Fruit fly (Drosophila melanogaster) whole organism, embryonic: ENCODE measurements around the gene eIF1.

ENCODE experiments used
- BEAF-32 ChIP-seq: fragments of 200-800 bp; sonication (Bioruptor generic); optimal IDR thresholded peaks from 3 replicates; lab custom pipeline; 2017; ENCODE audit warnings: missing biosample characterization, missing genetic modification characterization, mild to moderate bottlenecking, moderate library complexity, missing genetic modification reagents
- CG11085 ChIP-seq: fragments of 200-800 bp; sonication (Bioruptor generic); IDR thresholded peaks from 2 replicates; pipeline ENCODE4 v1.3.6; 2022; ENCODE audit warnings: missing biosample characterization, missing genetic modification characterization
- CG11093 ChIP-seq: fragments of 200-800 bp; sonication (Bioruptor generic); IDR thresholded peaks from 3 replicates; pipeline ENCODE4 v1.3.6; 2022; ENCODE audit warnings: missing biosample characterization, missing genetic modification characterization
- CG11723 ChIP-seq: fragments of 200-800 bp; sonication (Bioruptor generic); optimal IDR thresholded peaks from 2 replicates; lab custom pipeline; 2017; ENCODE audit warnings: missing biosample characterization, mild to moderate bottlenecking, missing genetic modification characterization
- CG12659 ChIP-seq: fragments of 200-800 bp; sonication (Bioruptor generic); optimal IDR thresholded peaks from 3 replicates; lab custom pipeline; 2017; ENCODE audit warnings: mild to moderate bottlenecking, missing biosample characterization, missing genetic modification reagents, missing genetic modification characterization
- CG17829 ChIP-seq: fragments of 200-800 bp; optimal IDR thresholded peaks from 2 replicates; lab custom pipeline; 2019; ENCODE audit warnings: missing biosample characterization, mild to moderate bottlenecking, missing genetic modification characterization, moderate library complexity
- CG18262 ChIP-seq: fragments of 200-800 bp; optimal IDR thresholded peaks from 3 replicates; lab custom pipeline; 2019; ENCODE audit warnings: missing biosample characterization, mild to moderate bottlenecking, missing genetic modification characterization, moderate library complexity
- CG3065 ChIP-seq: fragments of 200-800 bp; sonication (Bioruptor generic); optimal IDR thresholded peaks from 2 replicates; lab custom pipeline; 2016; ENCODE audit warnings: missing biosample characterization, missing genetic modification characterization
- CG3726 ChIP-seq: fragments of 200-800 bp; sonication (Bioruptor generic); IDR thresholded peaks from 3 replicates; pipeline ENCODE4, ENCODE4 v1.3.6; 2022; ENCODE audit warnings: missing biosample characterization, missing genetic modification characterization
- CG42726 ChIP-seq: fragments of 200-800 bp; sonication (Bioruptor generic); IDR thresholded peaks from 2 replicates; pipeline ENCODE4 v1.3.6; 2022; ENCODE audit warnings: missing biosample characterization, missing genetic modification characterization; ENCODE audit not compliant: partially characterized antibody
- CG4328 ChIP-seq: fragments of 200-800 bp; sonication (Bioruptor generic); optimal IDR thresholded peaks from 3 replicates; lab custom pipeline; 2017; ENCODE audit warnings: missing biosample characterization, missing genetic modification reagents, missing genetic modification characterization
- CG43689 ChIP-seq: fragments of 200-800 bp; sonication (Bioruptor generic); IDR thresholded peaks from 2 replicates; pipeline ENCODE4 v1.3.6; 2022; ENCODE audit warnings: missing biosample characterization, missing genetic modification characterization
- CG4424 ChIP-seq: fragments of 200-800 bp; sonication (Bioruptor generic); optimal IDR thresholded peaks from 3 replicates; lab custom pipeline; 2016; ENCODE audit warnings: missing biosample characterization, missing genetic modification characterization
- CG6272 ChIP-seq: fragments of 200-800 bp; sonication (Bioruptor generic); IDR thresholded peaks from 2 replicates; pipeline ENCODE4 v1.3.6; 2022; ENCODE audit warnings: missing biosample characterization, missing genetic modification characterization
- CG6791 ChIP-seq: fragments of 200-800 bp; sonication (Bioruptor generic); IDR thresholded peaks from 3 replicates; pipeline ENCODE4 v1.3.6; 2022; ENCODE audit warnings: missing biosample characterization, missing genetic modification characterization; ENCODE audit not compliant: partially characterized antibody
- CG7745 ChIP-seq: fragments of 200-800 bp; sonication (Bioruptor generic); optimal IDR thresholded peaks from 2 replicates; lab custom pipeline; 2018; ENCODE audit warnings: missing biosample characterization, mild to moderate bottlenecking, missing genetic modification characterization, moderate library complexity
- CG8359 ChIP-seq: fragments of 200-800 bp; sonication (Bioruptor generic); optimal IDR thresholded peaks from 2 replicates; lab custom pipeline; 2017; ENCODE audit warnings: missing biosample characterization, mild to moderate bottlenecking, missing genetic modification characterization, borderline replicate concordance
- CG9727 ChIP-seq: fragments of 200-800 bp; sonication (Bioruptor generic); optimal IDR thresholded peaks from 3 replicates; lab custom pipeline; 2017; ENCODE audit warnings: missing biosample characterization, mild to moderate bottlenecking, missing genetic modification characterization
- CG9932 ChIP-seq: fragments of 200-800 bp; sonication (Bioruptor generic); IDR thresholded peaks from 2 replicates; pipeline ENCODE4 v1.3.6; 2022; ENCODE audit warnings: missing biosample characterization, missing genetic modification characterization
- Ets65A ChIP-seq: fragments of 200-800 bp; sonication (Bioruptor generic); peaks from one replicate; lab custom pipeline; 2016; ENCODE audit warnings: missing biosample characterization, missing genetic modification characterization
- Fer2 ChIP-seq: fragments of 200-800 bp; sonication (Bioruptor generic); optimal IDR thresholded peaks from 2 replicates; lab custom pipeline; 2018; ENCODE audit warnings: missing biosample characterization, mild to moderate bottlenecking, missing genetic modification characterization, moderate library complexity
- HmgZ ChIP-seq: fragments of 200-800 bp; sonication (Bioruptor generic); optimal IDR thresholded peaks from 2 replicates; lab custom pipeline; 2018; ENCODE audit warnings: missing biosample characterization, mild to moderate bottlenecking, missing genetic modification characterization
- MTF-1 ChIP-seq: fragments of 200-800 bp; sonication (Bioruptor generic); optimal IDR thresholded peaks from 2 replicates; lab custom pipeline; 2018; ENCODE audit warnings: missing biosample characterization, mild to moderate bottlenecking, missing genetic modification characterization, borderline replicate concordance
- Max ChIP-seq: fragments of 200-800 bp; sonication (Bioruptor generic); optimal IDR thresholded peaks from 2 replicates; lab custom pipeline; 2016; ENCODE audit warnings: missing biosample characterization, mild to moderate bottlenecking, missing genetic modification characterization
- Neu2 ChIP-seq: fragments of 200-800 bp; sonication (Bioruptor generic); optimal IDR thresholded peaks from 3 replicates; lab custom pipeline; 2016; ENCODE audit warnings: missing biosample characterization, missing genetic modification characterization, borderline replicate concordance
- Tbp ChIP-seq: fragments of >200 bp; optimal IDR thresholded peaks from 2 replicates; lab custom pipeline; 2018; ENCODE audit warnings: missing biosample characterization, missing genetic modification characterization
- Vsx1 ChIP-seq: fragments of 200-800 bp; sonication (Bioruptor generic); optimal IDR thresholded peaks from 2 replicates; lab custom pipeline; 2017; ENCODE audit warnings: missing biosample characterization, mild to moderate bottlenecking, missing genetic modification characterization, missing genetic modification reagents
- Xbp1 ChIP-seq: fragments of 200-800 bp; sonication (Bioruptor generic); optimal IDR thresholded peaks from 3 replicates; lab custom pipeline; 2016; ENCODE audit warnings: missing biosample characterization, mild to moderate bottlenecking, missing genetic modification characterization
- caup ChIP-seq: fragments of 200-800 bp; sonication (Bioruptor generic); optimal IDR thresholded peaks from 3 replicates; lab custom pipeline; 2017; ENCODE audit warnings: missing biosample characterization, mild to moderate bottlenecking, missing genetic modification characterization, moderate library complexity; ENCODE audit not compliant: severe bottlenecking
- chinmo ChIP-seq: fragments of 200-800 bp; sonication (Bioruptor generic); IDR thresholded peaks from 4 replicates; pipeline ENCODE4 v1.3.6; 2022; ENCODE audit warnings: missing biosample characterization, missing genetic modification characterization; ENCODE audit not compliant: partially characterized antibody
- croc ChIP-seq: fragments of 200-800 bp; sonication (Bioruptor generic); conservative IDR thresholded peaks from 3 replicates; pipeline ENCODE4 v1.3.6; 2022; ENCODE audit warnings: missing biosample characterization, missing genetic modification characterization
- crol ChIP-seq: fragments of 200-800 bp; sonication (Bioruptor generic); IDR thresholded peaks from 2 replicates; pipeline ENCODE4 v1.3.6; 2022; ENCODE audit warnings: missing biosample characterization, missing genetic modification characterization
- emc ChIP-seq: fragments of 200-800 bp; sonication (Bioruptor generic); optimal IDR thresholded peaks from 2 replicates; lab custom pipeline; 2016; ENCODE audit warnings: missing biosample characterization, missing genetic modification characterization
- fd102C ChIP-seq: fragments of 200-800 bp; sonication (Bioruptor generic); optimal IDR thresholded peaks from 2 replicates; lab custom pipeline; 2018; ENCODE audit warnings: missing biosample characterization, mild to moderate bottlenecking, missing genetic modification characterization, moderate library complexity
- fru ChIP-seq: fragments of >200 bp; optimal IDR thresholded peaks from 2 replicates; lab custom pipeline; 2017
- ftz-f1 ChIP-seq: fragments of 200-800 bp; sonication (Bioruptor generic); optimal IDR thresholded peaks from 2 replicates; lab custom pipeline; 2016; ENCODE audit warnings: missing biosample characterization, missing genetic modification characterization
- gcm2 ChIP-seq: fragments of 200-800 bp; sonication (Bioruptor generic); optimal IDR thresholded peaks from 2 replicates; lab custom pipeline; 2016; ENCODE audit warnings: missing biosample characterization, missing genetic modification characterization
- gro ChIP-seq: fragments of 200-800 bp; sonication (Bioruptor generic); optimal IDR thresholded peaks from 2 replicates; lab custom pipeline; 2016; ENCODE audit warnings: missing biosample characterization, missing genetic modification characterization
- ind ChIP-seq: fragments of 200-800 bp; sonication (Bioruptor generic); optimal IDR thresholded peaks from 3 replicates; lab custom pipeline; 2016; ENCODE audit warnings: missing biosample characterization, missing genetic modification characterization
- jumu ChIP-seq: fragments of 200-800 bp; sonication (Bioruptor generic); optimal IDR thresholded peaks from 3 replicates; lab custom pipeline; 2016; ENCODE audit warnings: missing biosample characterization, missing genetic modification characterization
- lab ChIP-seq: fragments of 200-800 bp; sonication (Bioruptor generic); optimal IDR thresholded peaks from 3 replicates; lab custom pipeline; 2017; ENCODE audit warnings: missing biosample characterization, missing genetic modification characterization, mild to moderate bottlenecking, moderate library complexity, missing genetic modification reagents
- lmd ChIP-seq: fragments of 200-800 bp; sonication (Bioruptor generic); IDR thresholded peaks from 2 replicates; pipeline ENCODE4 v1.3.6; 2022; ENCODE audit warnings: missing biosample characterization, missing genetic modification characterization
- nmo ChIP-seq: fragments of 200-800 bp; sonication (Bioruptor generic); optimal IDR thresholded peaks from 2 replicates; lab custom pipeline; 2018; ENCODE audit warnings: missing biosample characterization, mild to moderate bottlenecking, missing genetic modification characterization, moderate library complexity
- oc ChIP-seq: fragments of 200-800 bp; sonication (Bioruptor generic); optimal IDR thresholded peaks from 2 replicates; lab custom pipeline; 2018; ENCODE audit warnings: missing biosample characterization, mild to moderate bottlenecking, missing genetic modification characterization, moderate library complexity
- p53 ChIP-seq: fragments of 200-800 bp; sonication (Bioruptor generic); optimal IDR thresholded peaks from 2 replicates; lab custom pipeline; 2016; ENCODE audit warnings: missing biosample characterization, missing genetic modification characterization
- tap ChIP-seq: fragments of 200-800 bp; optimal IDR thresholded peaks from 3 replicates; lab custom pipeline; 2019; ENCODE audit warnings: missing biosample characterization, mild to moderate bottlenecking, missing genetic modification characterization, moderate library complexity
- trem ChIP-seq: fragments of 200-800 bp; optimal IDR thresholded peaks from 3 replicates; lab custom pipeline; 2019; ENCODE audit warnings: missing biosample characterization, mild to moderate bottlenecking, missing genetic modification characterization, moderate library complexity

eIF1 gene

dm6 chr3L:3198447-3199402 is 24.4 kb upstream of the eIF1 start, which contains the start of the genes CG32276 and gry (continued):
- TF ChIP-seq Tbp (peak; percentile 57), fd102C (GFP tag; lab: Kevin White, UChicago) (peak; percentile 18), CG17829 (tag; lab: Kevin White, UChicago) (peak; percentile 87), oc (tag; lab: Kevin White, UChicago) (no peak), ftz-f1 (peak; percentile 83), CG6791 (GFP tag; lab: Robert Waterston, UW) (no peak), CG11723 (peak; percentile 60), gcm2 (GFP tag; lab: Kevin White, UChicago) (peak; percentile 39), emc (GFP tag; lab: Kevin White, UChicago) (peak; percentile 48), nmo (GFP tag; lab: Kevin White, UChicago) (peak; percentile 84), jumu (GFP tag; lab: Kevin White, UChicago) (peak; percentile 88), lmd (GFP tag; lab: Robert Waterston, UW) (peak; percentile 65; the same call in 1 of the 2 replicates), CG12659 (GFP tag; lab: Kevin White, UChicago) (peak; percentile 89), HmgZ (tag; lab: Kevin White, UChicago) (peak; percentile 93), chinmo (GFP tag; lab: Robert Waterston, UW) (0 out of 4 replicates have a peak, but pooled peaks have one; percentile 54), BEAF-32 (GFP tag; lab: Kevin White, UChicago) (peak; percentile 67), fru (no peak), caup (peak; percentile 69), p53 (GFP tag; lab: Kevin White, UChicago) (peak; percentile 58), CG4328 (GFP tag; lab: Kevin White, UChicago) (peak; percentile 70), tap (peak; percentile 63), trem (tag; lab: Kevin White, UChicago) (peak; percentile 91), CG43689 (GFP tag; lab: Robert Waterston, UW) (no peak), CG9932 (GFP tag; lab: Robert Waterston, UW) (peak; percentile 88), Max (GFP tag; lab: Kevin White, UChicago) (peak; percentile 88), Neu2 (GFP tag; lab: Kevin White, UChicago) (no peak), crol (no peak), CG3726 (GFP tag; lab: Robert Waterston, UW) (0 out of 3 replicates have a peak, but pooled peaks have one; percentile 55), CG18262 (tag; lab: Kevin White, UChicago) (peak; percentile 75), Fer2 (tag; lab: Kevin White, UChicago) (peak; percentile 42), MTF-1 (peak; percentile 42), Vsx1 (GFP tag; lab: Kevin White, UChicago) (no peak), CG7745 (tag; lab: Kevin White, UChicago) (no peak), Ets65A (GFP tag; lab: Kevin White, UChicago) (peak; percentile 98), CG8359 (GFP tag; lab: Kevin White, UChicago) (no peak), CG11093 (GFP tag; lab: Robert Waterston, UW) (peak; percentile 65; the same call in 2 of the 3 replicates), CG9727 (GFP tag; lab: Kevin White, UChicago) (peak; percentile 73), croc (GFP tag; lab: Robert Waterston, UW) (no peak), CG11085 (0 out of 2 replicates have a peak, but pooled peaks have one; percentile 27), gro (GFP tag; lab: Kevin White, UChicago) (no peak), ind (GFP tag; lab: Kevin White, UChicago) (peak; percentile 81), CG4424 (GFP tag; lab: Kevin White, UChicago) (peak; percentile 85), Xbp1 (GFP tag; lab: Kevin White, UChicago) (peak; percentile 96), lab (peak; percentile 87), CG3065 (GFP tag; lab: Kevin White, UChicago) (peak; percentile 50), CG42726 (GFP tag; lab: Robert Waterston, UW) (no peak), CG6272 (peak; percentile 48)
